Worm (Caenorhabditis elegans): Measurements from ENCODE around the gene T16G12.12.
A peak's percentile ranks its signal among the peaks of the same experiment; 100 is the strongest.

Gene T16G12.12

ce11 chrIII:10095377-10095776 lies 42.0 kb downstream of the T16G12.12 start:
- no peak for TF ChIP-seq tlp-1 (tag; optimal IDR thresholded peaks at IDR 0.05)
- TF ChIP-seq blmp-1 (tag; optimal IDR thresholded peaks at IDR 0.05): peak; percentile 8
- TF ChIP-seq lsy-2 (tag; optimal IDR thresholded peaks at IDR 0.05): peak in 1 of 2 experiments; percentile 49
- peak in 1 of 2 experiments; percentile 6 for TF ChIP-seq lin-35 (GFP tag; optimal IDR thresholded peaks at IDR 0.05)

- TF ChIP-seq dpl-1 (GFP tag; optimal IDR thresholded peaks at IDR 0.05): peak; percentile 73 to 76 (median 73)
- peak; percentile 85 for TF ChIP-seq lin-13 (GFP tag; optimal IDR thresholded peaks at IDR 0.05)
- peak; percentile 60 for TF ChIP-seq grh-1 (GFP tag; IDR thresholded peaks at IDR 0.05)
- TF ChIP-seq elt-2 (tag; optimal IDR thresholded peaks at IDR 0.05): peak; percentile 68
- TF ChIP-seq vab-15 (tag; optimal IDR thresholded peaks at IDR 0.05): no peak
- peak; percentile 95 for TF ChIP-seq snu-23 (GFP tag; optimal IDR thresholded peaks at IDR 0.05)
- peak; percentile 94 for TF ChIP-seq tbx-2 (tag; optimal IDR thresholded peaks at IDR 0.05)
- peak; percentile 90 for TF ChIP-seq jun-1 (tag; optimal IDR thresholded peaks at IDR 0.05)
- peak; percentile 97 for TF ChIP-seq nhr-71 (tag; optimal IDR thresholded peaks at IDR 0.05)
- TF ChIP-seq fkh-8 (tag; optimal IDR thresholded peaks at IDR 0.05): peak; percentile 91
- peak; percentile 53 for TF ChIP-seq pax-3 (tag; optimal IDR thresholded peaks at IDR 0.05)
- TF ChIP-seq ceh-88 (GFP tag; IDR thresholded peaks at IDR 0.05): no peak; the same call in 1 of the 2 replicates
- peak; percentile 87 for TF ChIP-seq nhr-11 (tag; optimal IDR thresholded peaks at IDR 0.05)
- TF ChIP-seq elt-3 (tag; optimal IDR thresholded peaks at IDR 0.05): peak in 1 of 6 experiments; percentile 30
- peak; percentile 94 for TF ChIP-seq unc-86 (tag; optimal IDR thresholded peaks at IDR 0.05)
- TF ChIP-seq nhr-47 (tag; optimal IDR thresholded peaks at IDR 0.05): peak; percentile 94
- TF ChIP-seq nhr-85 (tag): peak; percentile 93
- peak; percentile 83 for TF ChIP-seq nhr-90 (tag; optimal IDR thresholded peaks at IDR 0.05; ENCODE audit: poor library complexity)
- TF ChIP-seq isw-1 (GFP tag; IDR thresholded peaks at IDR 0.05): peak; percentile 75
- TF ChIP-seq zag-1 (tag; optimal IDR thresholded peaks at IDR 0.05): peak; percentile 28
- TF ChIP-seq mab-9 (GFP tag; IDR thresholded peaks at IDR 0.05): peak; percentile 50; the same call in 1 of the 2 replicates
- TF ChIP-seq hlh-17 (GFP tag; optimal IDR thresholded peaks at IDR 0.05; ENCODE audit: borderline replicate concordance): no peak
- no peak for TF ChIP-seq nhr-12 (tag; optimal IDR thresholded peaks at IDR 0.05)
- no peak for TF ChIP-seq ceh-63 (GFP tag; optimal IDR thresholded peaks at IDR 0.05)
- TF ChIP-seq efl-1 (optimal IDR thresholded peaks at IDR 0.05): peak; percentile 87 to 89
- TF ChIP-seq efl-1 (GFP tag; optimal IDR thresholded peaks at IDR 0.05 in 1 of 2): peak; percentile 64 to 98
- TF ChIP-seq xbp-1 (tag; optimal IDR thresholded peaks at IDR 0.05): peak; percentile 80
- TF ChIP-seq nhr-19 (GFP tag; conservative IDR thresholded peaks at IDR 0.05): peak; percentile 86
- peak in 1 of 2 experiments; percentile 54 for TF ChIP-seq ztf-11 (tag; optimal IDR thresholded peaks at IDR 0.05)
- no peak for TF ChIP-seq unc-62 (GFP tag; optimal IDR thresholded peaks at IDR 0.05)
- peak; percentile 90 for TF ChIP-seq nhr-77 (tag; optimal IDR thresholded peaks at IDR 0.05)
- peak; percentile 88 to 97 for TF ChIP-seq mdl-1 (tag; optimal IDR thresholded peaks at IDR 0.05)
- peak; percentile 79 for TF ChIP-seq irx-1 (tag; optimal IDR thresholded peaks at IDR 0.05)
- peak; percentile 79 for TF ChIP-seq mef-2 (tag; optimal IDR thresholded peaks at IDR 0.05)
- peak; percentile 71 for TF ChIP-seq lin-39 (tag; optimal IDR thresholded peaks at IDR 0.05)
- TF ChIP-seq pqm-1 (tag; optimal IDR thresholded peaks at IDR 0.05): no peak
- peak; percentile 85 for TF ChIP-seq fos-1 (tag; optimal IDR thresholded peaks at IDR 0.05)
- peak; percentile 66 for TF ChIP-seq blmp-1 (tag; optimal IDR thresholded peaks at IDR 0.05)
- peak; percentile 35 for TF ChIP-seq lin-15B (tag; optimal IDR thresholded peaks at IDR 0.05)
- peak; percentile 80 for TF ChIP-seq lin-35 (GFP tag; optimal IDR thresholded peaks at IDR 0.05)
- TF ChIP-seq unc-130 (tag; optimal IDR thresholded peaks at IDR 0.05): peak; percentile 25
- peak; percentile 92 for TF ChIP-seq dsc-1 (tag; optimal IDR thresholded peaks at IDR 0.05)
- no peak for TF ChIP-seq hlh-4 (tag; optimal IDR thresholded peaks at IDR 0.05)
- TF ChIP-seq ama-1 (optimal IDR thresholded peaks at IDR 0.05): peak; percentile 53
- TF ChIP-seq nhr-20 (tag; optimal IDR thresholded peaks at IDR 0.05): peak; percentile 92
- peak; percentile 77 for TF ChIP-seq snpc-4 (tag; optimal IDR thresholded peaks at IDR 0.05)
- TF ChIP-seq lsy-2 (tag; optimal IDR thresholded peaks at IDR 0.05): peak; percentile 90 to 94
- peak; percentile 86 for TF ChIP-seq ceh-8 (GFP tag; optimal IDR thresholded peaks at IDR 0.05)
- peak; percentile 91 for TF ChIP-seq rnt-1 (tag; optimal IDR thresholded peaks at IDR 0.05)
- TF ChIP-seq sox-4 (tag; optimal IDR thresholded peaks at IDR 0.05): peak; percentile 26
These were observed 43.1 kb downstream of the T16G12.12 start for ce11 chrIII:10096525-10096972.

Data from whole organism, L1 larva.